Worm (Caenorhabditis elegans) whole organism, L4 larva: Measurements from ENCODE around the gene tsg-101.

Source experiments
- F37D6.2 ChIP-seq: sonication (generic microtip); optimal IDR thresholded peaks from 2 replicates; lab custom pipeline; 2016; ENCODE audit warnings: mild to moderate bottlenecking, missing genetic modification characterization, missing compliant biosample characterization
- F44E2.7 ChIP-seq: fragments of 200-800 bp; sonication (Bioruptor generic); IDR thresholded peaks from 2 replicates; pipeline ENCODE4 v2.1.2; 2022; ENCODE audit warnings: missing genetic modification characterization, missing compliant biosample characterization
- F49E8.2 ChIP-seq: sonication (generic microtip); optimal IDR thresholded peaks from 2 replicates; lab custom pipeline; 2016; ENCODE audit warnings: missing compliant biosample characterization, mild to moderate bottlenecking, missing genetic modification characterization, borderline replicate concordance
- R02D3.7 ChIP-seq: fragments of 150-350 bp; sonication (generic microtip); optimal IDR thresholded peaks from 3 replicates; lab custom pipeline; 2014; ENCODE audit warnings: missing biosample characterization, missing genetic modification characterization
- Y105C5A.15 ChIP-seq: fragments of 200-800 bp; sonication (Bioruptor generic); IDR thresholded peaks from 2 replicates; pipeline ENCODE4 v1.3.6; 2022; ENCODE audit warnings: missing genetic modification characterization, missing compliant biosample characterization
- ZK337.2 ChIP-seq: fragments of 200-800 bp; sonication (Bioruptor generic); IDR thresholded peaks from 2 replicates; pipeline ENCODE4 v1.3.6; 2022; ENCODE audit warnings: missing genetic modification reagents, missing genetic modification characterization, missing compliant biosample characterization
- aly-2 ChIP-seq: sonication (generic microtip); optimal IDR thresholded peaks from 2 replicates; lab custom pipeline; 2018; ENCODE audit warnings: missing biosample characterization, missing genetic modification characterization
- ama-1 ChIP-seq: fragments of 150-350 bp; optimal IDR thresholded peaks from 2 replicates; lab custom pipeline; 2014; ENCODE audit warnings: inconsistent platforms, mixed read lengths
- ceh-28 ChIP-seq: fragments of 150-350 bp; optimal IDR thresholded peaks from 2 replicates; lab custom pipeline; 2014; ENCODE audit warnings: missing biosample characterization, missing genetic modification reagents, missing genetic modification characterization
- ceh-44 ChIP-seq: fragments of 200-800 bp; sonication (Bioruptor generic); IDR thresholded peaks from 2 replicates; pipeline ENCODE4 v1.3.6; 2022; ENCODE audit warnings: missing genetic modification reagents, missing genetic modification characterization, missing compliant biosample characterization
- cey-2 ChIP-seq: sonication (generic microtip); optimal IDR thresholded peaks from 3 replicates; lab custom pipeline; 2017; ENCODE audit warnings: missing genetic modification characterization, mild to moderate bottlenecking, missing compliant biosample characterization, antibody characterized with exemption, borderline replicate concordance; ENCODE audit not compliant: insufficient read depth
- daf-12 ChIP-seq: fragments of 150-350 bp; optimal IDR thresholded peaks from 2 replicates; lab custom pipeline; 2014; ENCODE audit warnings: missing biosample characterization, missing genetic modification reagents, missing genetic modification characterization
- dmd-6 ChIP-seq: fragments of 200-800 bp; sonication (Bioruptor generic); IDR thresholded peaks from 2 replicates; pipeline ENCODE4 v1.3.6; 2022; ENCODE audit warnings: missing genetic modification reagents, missing genetic modification characterization, missing compliant biosample characterization
- dpl-1 ChIP-seq: fragments of 150-350 bp; optimal IDR thresholded peaks from 2 replicates; lab custom pipeline; 2014; ENCODE audit warnings: missing biosample characterization, missing genetic modification reagents, missing genetic modification characterization
- dve-1 ChIP-seq: sonication (generic microtip); optimal IDR thresholded peaks from 2 replicates; lab custom pipeline; 2017; ENCODE audit warnings: antibody characterized with exemption, mild to moderate bottlenecking, missing genetic modification characterization, missing compliant biosample characterization; ENCODE audit not compliant: insufficient read depth
- egl-27 ChIP-seq: sonication (generic microtip); optimal IDR thresholded peaks from 3 replicates; lab custom pipeline; 2017; ENCODE audit warnings: missing biosample characterization, missing genetic modification reagents, missing genetic modification characterization
- fos-1 ChIP-seq: fragments of 150-350 bp; optimal IDR thresholded peaks from 2 replicates; lab custom pipeline; 2014; ENCODE audit warnings: missing biosample characterization, missing genetic modification characterization
- hif-1 ChIP-seq, 2 experiments: sonication (generic microtip); optimal IDR thresholded peaks; 2 replicates each; lab custom pipeline; 2016 to 2017; ENCODE audit warnings: missing compliant biosample characterization in 2 of 2, missing genetic modification characterization in 2 of 2, missing genetic modification reagents in 2 of 2, missing genotype in 2 of 2, mild to moderate bottlenecking in 1 of 2
- hlh-11 ChIP-seq: fragments of 200-800 bp; sonication (Bioruptor generic); optimal IDR thresholded peaks from 2 replicates; lab custom pipeline; 2018; ENCODE audit warnings: mild to moderate bottlenecking, missing genetic modification characterization, missing compliant biosample characterization
- hlh-30 ChIP-seq: sonication (generic microtip); optimal IDR thresholded peaks from 2 replicates; lab custom pipeline; 2017; ENCODE audit warnings: antibody characterized with exemption, mild to moderate bottlenecking, missing genetic modification characterization, missing compliant biosample characterization; ENCODE audit not compliant: insufficient read depth
- lir-3 ChIP-seq: sonication (generic microtip); optimal IDR thresholded peaks from 2 replicates; lab custom pipeline; 2016; ENCODE audit warnings: mild to moderate bottlenecking, missing genetic modification characterization, missing compliant biosample characterization
- mdt-29 ChIP-seq: fragments of 200-800 bp; sonication (Bioruptor generic); IDR thresholded peaks from 2 replicates; pipeline ENCODE4 v1.3.6; 2022; ENCODE audit warnings: missing genetic modification reagents, missing genetic modification characterization, missing compliant biosample characterization
- mes-2 ChIP-seq: sonication (generic microtip); optimal IDR thresholded peaks from 2 replicates; lab custom pipeline; 2016; ENCODE audit warnings: missing genotype, mild to moderate bottlenecking, missing genetic modification characterization, missing compliant biosample characterization; ENCODE audit not compliant: poor library complexity, severe bottlenecking
- mxl-2 ChIP-seq: fragments of 200-800 bp; sonication (Bioruptor generic); conservative IDR thresholded peaks from 2 replicates; pipeline ENCODE4 v1.3.6; 2022; ENCODE audit warnings: missing genetic modification reagents, missing genetic modification characterization, missing compliant biosample characterization
- mxl-3 ChIP-seq: fragments of 200-800 bp; sonication (Bioruptor generic); optimal IDR thresholded peaks from 2 replicates; lab custom pipeline; 2018; ENCODE audit warnings: mild to moderate bottlenecking, missing genetic modification characterization, missing compliant biosample characterization
- nhr-102 ChIP-seq: sonication (generic microtip); optimal IDR thresholded peaks from 2 replicates; lab custom pipeline; 2016; ENCODE audit warnings: mild to moderate bottlenecking, missing genetic modification characterization, moderate library complexity, missing compliant biosample characterization
- nhr-11 ChIP-seq: fragments of 150-350 bp; optimal IDR thresholded peaks from 2 replicates; lab custom pipeline; 2014; ENCODE audit warnings: missing biosample characterization, missing genetic modification characterization
- nhr-237 ChIP-seq: sonication (generic microtip); optimal IDR thresholded peaks from 2 replicates; lab custom pipeline; 2017; ENCODE audit warnings: missing biosample characterization, missing genetic modification characterization
- nhr-28 ChIP-seq: fragments of 150-350 bp; optimal IDR thresholded peaks from 2 replicates; lab custom pipeline; 2014; ENCODE audit warnings: missing biosample characterization, missing genetic modification characterization
- nhr-41 ChIP-seq: fragments of 200-800 bp; sonication (Bioruptor generic); IDR thresholded peaks from 2 replicates; pipeline ENCODE4 v1.3.6; 2022; ENCODE audit warnings: missing genetic modification reagents, missing genetic modification characterization, missing compliant biosample characterization
- nhr-48 ChIP-seq: sonication (generic microtip); optimal IDR thresholded peaks from 2 replicates; lab custom pipeline; 2016; ENCODE audit warnings: mild to moderate bottlenecking, missing genetic modification characterization, missing compliant biosample characterization
- nhr-6 ChIP-seq: fragments of 150-350 bp; optimal IDR thresholded peaks from 2 replicates; lab custom pipeline; 2014; ENCODE audit warnings: missing biosample characterization, missing genetic modification characterization
- nhr-76 ChIP-seq: fragments of 150-350 bp; optimal IDR thresholded peaks from 2 replicates; lab custom pipeline; 2014; ENCODE audit warnings: missing biosample characterization, missing genetic modification characterization
- nhr-77 ChIP-seq: fragments of 150-350 bp; optimal IDR thresholded peaks from 2 replicates; lab custom pipeline; 2014; ENCODE audit warnings: missing biosample characterization, missing genetic modification characterization
- pha-4 ChIP-seq, 2 experiments: fragments of 150-350 bp in 1 of 2; fragments of 200-800 bp in 1 of 2; sonication (Bioruptor generic) in 1 of 2; IDR thresholded peaks in 1 of 2; optimal IDR thresholded peaks in 1 of 2; 2 replicates each; pipeline versions ENCODE4 v1.3.6 to Lab custom; 2014 to 2022; ENCODE audit warnings: missing genetic modification characterization in 2 of 2, missing genetic modification reagents in 2 of 2, missing biosample characterization in 1 of 2, missing compliant biosample characterization in 1 of 2
- php-3 ChIP-seq: fragments of 200-800 bp; sonication (Bioruptor generic); IDR thresholded peaks from 2 replicates; pipeline ENCODE4 v1.3.6; 2022; ENCODE audit warnings: missing genetic modification reagents, missing genetic modification characterization, missing compliant biosample characterization
- pqm-1 ChIP-seq: sonication (generic microtip); optimal IDR thresholded peaks from 2 replicates; lab custom pipeline; 2017; ENCODE audit warnings: missing biosample characterization, missing genetic modification characterization
- zfp-3 ChIP-seq: fragments of 200-800 bp; sonication (Bioruptor generic); conservative IDR thresholded peaks from 2 replicates; pipeline ENCODE4 v1.3.6; 2022; ENCODE audit warnings: missing genetic modification reagents, missing genetic modification characterization, missing compliant biosample characterization

Gene tsg-101

DNA sequence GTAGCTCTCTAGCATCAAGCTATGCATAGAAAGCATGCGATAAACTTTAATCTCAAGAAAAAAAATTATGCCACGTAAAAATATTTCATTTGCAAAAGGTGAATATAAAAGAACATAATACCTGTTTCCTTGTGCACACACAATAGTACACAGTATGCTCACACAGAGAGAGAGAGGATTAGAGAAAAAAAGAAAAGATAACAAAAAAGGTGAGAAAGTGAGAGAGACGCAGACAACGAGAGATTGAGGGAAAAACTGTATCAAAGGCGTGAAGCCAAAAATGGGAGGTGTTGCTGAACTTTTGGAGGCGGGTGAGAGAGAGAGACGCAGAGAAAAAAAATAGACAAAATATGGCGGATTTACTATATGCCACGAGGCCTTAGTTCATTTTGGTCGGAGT, 33.9 kb upstream of the tsg-101 start (continued):
- TF ChIP-seq nhr-102 (peak; percentile 27), hlh-30 (tag; lab: Kevin White, UChicago) (peak; percentile 26), fos-1 (tag; lab: Kevin White, UChicago) (no peak), F49E8.2 (tag; lab: Kevin White, UChicago) (no peak), mxl-3 (no peak), hlh-11 (peak; percentile 63), mes-2 (tag; lab: Kevin White, UChicago) (peak; percentile 57), nhr-28 (tag; lab: Kevin White, UChicago) (peak; percentile 73), F44E2.7 (GFP tag; lab: Robert Waterston, UW) (no peak), F37D6.2 (tag; lab: Kevin White, UChicago) (no peak), nhr-6 (peak; percentile 86), php-3 (no peak), nhr-11 (tag; lab: Kevin White, UChicago) (no peak), mdt-29 (no peak), egl-27 (tag; lab: Kevin White, UChicago) (no peak), cey-2 (tag; lab: Kevin White, UChicago) (no peak), aly-2 (no peak), pha-4 (GFP tag; IDR thresholded peaks at IDR 0.05; lab: Robert Waterston, UW) (no peak), pha-4 (tag; optimal IDR thresholded peaks at IDR 0.05; lab: Kevin White, UChicago) (peak; percentile 63), ZK337.2 (GFP tag; lab: Robert Waterston, UW) (no peak), dve-1 (peak; percentile 90), nhr-77 (tag; lab: Kevin White, UChicago) (no peak), dmd-6 (peak; percentile 25; the same call in 1 of the 2 replicates), hif-1 (tag; optimal IDR thresholded peaks at IDR 0.05; lab: Kevin White, UChicago) (no peak), nhr-41 (no peak), nhr-48 (tag; lab: Kevin White, UChicago) (peak; percentile 25), daf-12 (tag; lab: Kevin White, UChicago) (no peak), dpl-1 (no peak), nhr-237 (tag; lab: Kevin White, UChicago) (no peak), lir-3 (no peak)

DNA sequence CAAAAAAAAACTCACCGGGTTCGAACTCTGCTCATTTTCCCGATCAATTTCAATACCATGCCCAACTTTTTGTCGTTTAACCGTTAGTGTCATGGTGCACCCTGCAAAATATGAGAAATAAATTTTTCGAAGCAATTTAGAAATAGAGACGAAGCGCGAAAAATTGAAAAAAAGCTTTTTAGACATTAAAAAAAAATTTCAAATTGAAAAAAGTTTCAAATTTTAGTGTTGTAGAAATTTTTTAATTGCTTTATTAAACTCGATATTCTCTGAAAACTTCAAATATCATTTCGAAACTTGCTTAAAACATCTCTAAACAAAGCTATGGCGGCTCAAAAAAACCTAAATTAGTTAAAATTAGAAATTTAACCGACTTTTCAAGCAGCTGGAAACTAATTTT, 33.1 kb upstream of the tsg-101 start, which contains the start of gene nstp-6:
TSS of gene nstp-6 (minus strand) at position 101 of the 400 bp plus-strand sequence.
- no peak for TF ChIP-seq aly-2
- TF ChIP-seq R02D3.7 (tag; lab: Kevin White, UChicago), result no peak
- no peak for TF ChIP-seq cey-2 (tag; lab: Kevin White, UChicago)
- no peak for TF ChIP-seq ceh-44 (GFP tag; lab: Robert Waterston, UW)
- no peak for TF ChIP-seq pqm-1 (tag; lab: Kevin White, UChicago)
- TF ChIP-seq mxl-3, result no peak
- TF ChIP-seq, all 104 proteins: peak for 0

DNA sequence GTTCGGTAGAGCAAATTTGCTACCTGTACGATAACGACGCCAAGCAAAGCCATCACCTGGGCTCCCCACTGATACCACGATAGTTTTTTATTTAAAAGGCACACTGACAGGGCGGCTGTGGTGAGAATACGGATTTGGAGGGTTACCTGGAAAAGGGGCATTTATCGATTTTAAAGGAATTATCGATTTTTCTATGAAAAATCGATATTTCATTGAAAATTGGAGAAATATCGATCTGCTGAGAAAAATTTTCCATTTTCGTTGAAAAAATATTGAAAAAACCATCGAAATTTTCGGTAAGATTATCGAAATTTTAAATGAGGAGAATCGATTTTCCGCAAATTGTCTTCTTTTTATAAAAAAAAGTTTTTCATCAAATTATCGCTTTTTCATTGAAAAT, 30.7 kb upstream of the tsg-101 start:
- TF ChIP-seq Y105C5A.15 (GFP tag; lab: Robert Waterston, UW) (no peak), ceh-28 (tag; lab: Kevin White, UChicago) (peak; percentile 87)

DNA sequence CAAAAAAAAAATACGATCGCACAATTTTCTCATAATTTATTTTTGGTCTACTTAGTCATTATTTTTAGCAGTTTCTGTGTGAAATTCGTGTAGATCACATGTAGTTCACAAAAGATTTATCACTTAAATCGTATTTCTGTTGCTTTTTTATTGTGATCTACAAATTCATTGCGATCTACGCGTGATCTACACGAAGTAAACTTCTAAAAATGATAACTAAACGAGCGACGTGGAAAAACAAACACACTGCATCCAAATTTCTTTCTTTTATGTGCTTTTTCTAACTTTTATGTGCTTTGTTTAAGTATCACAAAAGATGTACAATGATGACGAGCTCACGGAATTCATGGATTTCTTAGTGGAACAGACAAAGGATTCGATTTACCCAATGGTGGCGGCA, 25.5 kb upstream of the tsg-101 start, which contains the start of gene B0212.3:
TSS of gene B0212.3 (plus strand) at position 301 of the 400 bp plus-strand sequence.
- no peak for TF ChIP-seq nhr-76 (tag; lab: Kevin White, UChicago)
- no peak for TF ChIP-seq mxl-2 (GFP tag; lab: Robert Waterston, UW)
- TF ChIP-seq ama-1, result no peak
- TF ChIP-seq zfp-3 (GFP tag; lab: Robert Waterston, UW), result no peak
- no peak for TF ChIP-seq cey-2 (tag; lab: Kevin White, UChicago)
